Worm (Caenorhabditis elegans) whole organism, L4 larva: Measurements from ENCODE around the gene B0361.3.

Experiments
- F10B5.3 ChIP-seq: sonication (generic microtip); optimal IDR thresholded peaks from 2 replicates; lab custom pipeline; 2016; ENCODE audit warnings: mild to moderate bottlenecking, missing genetic modification characterization, missing compliant biosample characterization
- F26F4.8 ChIP-seq: fragments of 200-800 bp; sonication (Bioruptor generic); conservative IDR thresholded peaks from 2 replicates; pipeline ENCODE4 v1.3.6; 2022; ENCODE audit warnings: missing genetic modification characterization, missing compliant biosample characterization
- F49E8.2 ChIP-seq: sonication (generic microtip); optimal IDR thresholded peaks from 2 replicates; lab custom pipeline; 2016; ENCODE audit warnings: missing compliant biosample characterization, mild to moderate bottlenecking, missing genetic modification characterization, borderline replicate concordance
- T20F7.1 ChIP-seq: fragments of 200-800 bp; sonication (Bioruptor generic); optimal IDR thresholded peaks from 2 replicates; lab custom pipeline; 2018; ENCODE audit warnings: mild to moderate bottlenecking, missing genetic modification characterization, missing compliant biosample characterization
- Y5F2A.4 ChIP-seq: fragments of 200-800 bp; sonication (Bioruptor generic); optimal IDR thresholded peaks from 2 replicates; lab custom pipeline; 2018; ENCODE audit warnings: mild to moderate bottlenecking, missing genetic modification characterization, missing compliant biosample characterization
- aha-1 ChIP-seq: fragments of 150-350 bp; peaks from one replicate; lab custom pipeline; 2014; ENCODE audit warnings: missing biosample characterization, missing genetic modification characterization
- aly-2 ChIP-seq: sonication (generic microtip); optimal IDR thresholded peaks from 2 replicates; lab custom pipeline; 2018; ENCODE audit warnings: missing biosample characterization, missing genetic modification characterization
- arid-1 ChIP-seq: fragments of 200-800 bp; sonication (Bioruptor generic); conservative IDR thresholded peaks from 2 replicates; pipeline ENCODE4 v1.3.6; 2022; ENCODE audit warnings: missing genetic modification reagents, missing genetic modification characterization, missing compliant biosample characterization
- attf-4 ChIP-seq: sonication (generic microtip); optimal IDR thresholded peaks from 3 replicates; lab custom pipeline; 2017; ENCODE audit warnings: missing biosample characterization, missing genetic modification characterization
- ceh-28 ChIP-seq: fragments of 150-350 bp; optimal IDR thresholded peaks from 2 replicates; lab custom pipeline; 2014; ENCODE audit warnings: missing biosample characterization, missing genetic modification reagents, missing genetic modification characterization
- daf-16 ChIP-seq, 3 experiments: sonication (generic microtip); optimal IDR thresholded peaks; 2 replicates each; lab custom pipeline; 2016 to 2017; ENCODE audit warnings: missing genetic modification characterization in 3 of 3, missing genetic modification reagents in 3 of 3, mild to moderate bottlenecking in 2 of 3, missing compliant biosample characterization in 2 of 3, missing biosample characterization in 1 of 3, moderate library complexity in 1 of 3
- dpl-1 ChIP-seq: fragments of 150-350 bp; optimal IDR thresholded peaks from 2 replicates; lab custom pipeline; 2014; ENCODE audit warnings: missing biosample characterization, missing genetic modification reagents, missing genetic modification characterization
- duxl-1 ChIP-seq: sonication (generic microtip); optimal IDR thresholded peaks from 2 replicates; lab custom pipeline; 2016; ENCODE audit warnings: mild to moderate bottlenecking, missing genetic modification characterization, moderate library complexity, missing compliant biosample characterization; ENCODE audit not compliant: poor library complexity
- dve-1 ChIP-seq: sonication (generic microtip); optimal IDR thresholded peaks from 2 replicates; lab custom pipeline; 2017; ENCODE audit warnings: antibody characterized with exemption, mild to moderate bottlenecking, missing genetic modification characterization, missing compliant biosample characterization; ENCODE audit not compliant: insufficient read depth
- egl-27 ChIP-seq: sonication (generic microtip); optimal IDR thresholded peaks from 3 replicates; lab custom pipeline; 2017; ENCODE audit warnings: missing biosample characterization, missing genetic modification reagents, missing genetic modification characterization
- hlh-11 ChIP-seq: fragments of 200-800 bp; sonication (Bioruptor generic); optimal IDR thresholded peaks from 2 replicates; lab custom pipeline; 2018; ENCODE audit warnings: mild to moderate bottlenecking, missing genetic modification characterization, missing compliant biosample characterization
- hlh-30 ChIP-seq: sonication (generic microtip); optimal IDR thresholded peaks from 2 replicates; lab custom pipeline; 2017; ENCODE audit warnings: antibody characterized with exemption, mild to moderate bottlenecking, missing genetic modification characterization, missing compliant biosample characterization; ENCODE audit not compliant: insufficient read depth
- lim-7 ChIP-seq: fragments of 200-800 bp; sonication (Bioruptor generic); IDR thresholded peaks from 2 replicates; pipeline ENCODE4 v1.3.6; 2022; ENCODE audit warnings: missing genetic modification characterization, missing compliant biosample characterization
- lin-1 ChIP-seq: fragments of 200-800 bp; sonication (Bioruptor generic); IDR thresholded peaks from 2 replicates; pipeline ENCODE4 v1.3.6; 2022; ENCODE audit warnings: missing genetic modification reagents, missing genetic modification characterization, missing compliant biosample characterization
- lin-38 ChIP-seq: fragments of 200-800 bp; sonication (Bioruptor generic); IDR thresholded peaks from 2 replicates; pipeline ENCODE4 v1.3.6; 2022; ENCODE audit warnings: missing genetic modification reagents, missing genetic modification characterization, missing compliant biosample characterization
- lin-39 ChIP-seq: fragments of 150-350 bp; optimal IDR thresholded peaks from 2 replicates; lab custom pipeline; 2014; ENCODE audit warnings: missing biosample characterization, missing genetic modification reagents, missing genetic modification characterization
- lsy-2 ChIP-seq, 2 experiments: fragments of 150-350 bp in 1 of 2; sonication (generic microtip) in 1 of 2; optimal IDR thresholded peaks; 2 replicates each; lab custom pipeline; 2014 to 2017; ENCODE audit warnings: missing biosample characterization in 2 of 2, missing genetic modification characterization in 2 of 2
- madf-9 ChIP-seq: fragments of 200-800 bp; sonication (Bioruptor generic); conservative IDR thresholded peaks from 2 replicates; pipeline ENCODE4 v1.3.6; 2022; ENCODE audit warnings: missing genetic modification reagents, missing genetic modification characterization, missing compliant biosample characterization
- mep-1 ChIP-seq: fragments of 150-350 bp; sonication (generic microtip); optimal IDR thresholded peaks from 3 replicates; lab custom pipeline; 2014; ENCODE audit warnings: missing biosample characterization, missing genetic modification characterization
- mes-2 ChIP-seq: sonication (generic microtip); optimal IDR thresholded peaks from 2 replicates; lab custom pipeline; 2016; ENCODE audit warnings: missing genotype, mild to moderate bottlenecking, missing genetic modification characterization, missing compliant biosample characterization; ENCODE audit not compliant: poor library complexity, severe bottlenecking
- nhr-10 ChIP-seq: fragments of 150-350 bp; optimal IDR thresholded peaks from 2 replicates; lab custom pipeline; 2014; ENCODE audit warnings: missing biosample characterization, missing genetic modification characterization
- nhr-25 ChIP-seq: sonication (generic microtip); optimal IDR thresholded peaks from 2 replicates; lab custom pipeline; 2017; ENCODE audit warnings: missing genetic modification characterization, mild to moderate bottlenecking, missing compliant biosample characterization, antibody characterized with exemption, moderate library complexity, borderline replicate concordance; ENCODE audit not compliant: insufficient read depth
- nhr-41 ChIP-seq: fragments of 200-800 bp; sonication (Bioruptor generic); IDR thresholded peaks from 2 replicates; pipeline ENCODE4 v1.3.6; 2022; ENCODE audit warnings: missing genetic modification reagents, missing genetic modification characterization, missing compliant biosample characterization
- nhr-48 ChIP-seq: sonication (generic microtip); optimal IDR thresholded peaks from 2 replicates; lab custom pipeline; 2016; ENCODE audit warnings: mild to moderate bottlenecking, missing genetic modification characterization, missing compliant biosample characterization
- nhr-6 ChIP-seq: fragments of 150-350 bp; optimal IDR thresholded peaks from 2 replicates; lab custom pipeline; 2014; ENCODE audit warnings: missing biosample characterization, missing genetic modification characterization
- nhr-77 ChIP-seq: fragments of 150-350 bp; optimal IDR thresholded peaks from 2 replicates; lab custom pipeline; 2014; ENCODE audit warnings: missing biosample characterization, missing genetic modification characterization
- pha-4 ChIP-seq, 2 experiments: fragments of 150-350 bp in 1 of 2; fragments of 200-800 bp in 1 of 2; sonication (Bioruptor generic) in 1 of 2; IDR thresholded peaks in 1 of 2; optimal IDR thresholded peaks in 1 of 2; 2 replicates each; pipeline versions ENCODE4 v1.3.6 to Lab custom; 2014 to 2022; ENCODE audit warnings: missing genetic modification characterization in 2 of 2, missing genetic modification reagents in 2 of 2, missing biosample characterization in 1 of 2, missing compliant biosample characterization in 1 of 2
- pqm-1 ChIP-seq: sonication (generic microtip); optimal IDR thresholded peaks from 2 replicates; lab custom pipeline; 2017; ENCODE audit warnings: missing biosample characterization, missing genetic modification characterization
- rbr-2 ChIP-seq: sonication (generic microtip); optimal IDR thresholded peaks from 2 replicates; lab custom pipeline; 2016; ENCODE audit warnings: missing genotype, missing genetic modification characterization, missing compliant biosample characterization
- snpc-4 ChIP-seq: fragments of 150-350 bp; optimal IDR thresholded peaks from 2 replicates; lab custom pipeline; 2014; ENCODE audit warnings: missing biosample characterization, missing genetic modification characterization
- ztf-11 ChIP-seq: fragments of 150-350 bp; optimal IDR thresholded peaks from 2 replicates; lab custom pipeline; 2014; ENCODE audit warnings: missing biosample characterization, missing genetic modification characterization

Gene B0361.3

ce11 chrIII:7281179-7281578, at the start of gene B0361.3:
Gene B0361.3, plus strand, starts transcription at chrIII:7281462.
- TF ChIP-seq lsy-2 (tag; optimal IDR thresholded peaks at IDR 0.05; lab: Kevin White, UChicago) (peak in 1 of 2 experiments; percentile 62), F10B5.3 (no peak), T20F7.1 (GFP tag; lab: Kevin White, UChicago) (peak; percentile 80)

DNA sequence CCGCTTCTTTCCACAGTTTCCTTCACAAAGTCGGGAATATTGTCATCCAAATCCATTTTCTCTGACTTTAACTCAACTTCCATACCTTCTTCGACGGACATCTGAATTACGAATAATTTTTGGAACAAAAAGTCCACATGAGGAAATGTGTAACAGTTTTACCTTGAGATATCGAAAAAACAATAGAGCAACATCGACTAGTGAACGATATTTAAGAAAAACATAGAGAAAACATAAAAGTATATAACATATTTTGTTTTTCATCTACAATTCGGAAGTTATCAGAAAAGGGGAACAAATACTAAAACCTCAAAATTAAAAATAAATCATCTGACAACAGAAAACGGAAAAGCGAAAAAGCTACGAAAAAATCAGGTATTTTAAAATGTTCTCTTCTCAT, 48.5 kb upstream of the B0361.3 start, which contains the start of gene adr-2:
adr-2 (minus strand) TSS at position 101 of the 400 bp plus-strand sequence.
- TF ChIP-seq hlh-30 (tag; lab: Kevin White, UChicago) (no peak), nhr-10 (tag; lab: Kevin White, UChicago) (no peak), lin-1 (GFP tag; lab: Robert Waterston, UW) (no peak), nhr-48 (tag; lab: Kevin White, UChicago) (no peak), ceh-28 (tag; lab: Kevin White, UChicago) (no peak), nhr-6 (tag; lab: Kevin White, UChicago) (no peak), dve-1 (tag; lab: Kevin White, UChicago) (no peak), attf-4 (tag; lab: Kevin White, UChicago) (no peak), nhr-25 (tag; lab: Kevin White, UChicago) (no peak), lin-38 (GFP tag; lab: Robert Waterston, UW) (no peak), nhr-41 (GFP tag; lab: Robert Waterston, UW) (no peak), Y5F2A.4 (no peak), nhr-77 (tag; lab: Kevin White, UChicago) (no peak), aly-2 (tag; lab: Kevin White, UChicago) (no peak), pqm-1 (tag; lab: Kevin White, UChicago) (no peak), egl-27 (tag; lab: Kevin White, UChicago) (no peak), ztf-11 (tag; lab: Kevin White, UChicago) (no peak), F26F4.8 (no peak), snpc-4 (tag; lab: Kevin White, UChicago) (no peak)

- TF ChIP-seq mes-2 (tag; lab: Kevin White, UChicago) (peak; percentile 82), daf-16 (GFP tag; optimal IDR thresholded peaks at IDR 0.05; lab: Kevin White, UChicago) (no peak), daf-16 (tag; optimal IDR thresholded peaks at IDR 0.05; lab: Kevin White, UChicago) (peak; percentile 40), dpl-1 (GFP tag; lab: Kevin White, UChicago) (peak; percentile 78), duxl-1 (tag; lab: Kevin White, UChicago) (peak; percentile 18), madf-9 (no peak), rbr-2 (tag; lab: Kevin White, UChicago) (peak; percentile 44), pha-4 (GFP tag; IDR thresholded peaks at IDR 0.05; lab: Robert Waterston, UW) (no peak), pha-4 (tag; optimal IDR thresholded peaks at IDR 0.05; lab: Kevin White, UChicago) (peak; percentile 43), lin-38 (GFP tag; lab: Robert Waterston, UW) (peak; percentile 60), F49E8.2 (no peak), lim-7 (no peak), hlh-30 (tag; lab: Kevin White, UChicago) (peak; percentile 35), nhr-77 (tag; lab: Kevin White, UChicago) (peak; percentile 5), T20F7.1 (GFP tag; lab: Kevin White, UChicago) (no peak), arid-1 (GFP tag; lab: Robert Waterston, UW) (0 out of 2 replicates have a peak, but pooled peaks have one; percentile 19), mep-1 (tag; lab: Kevin White, UChicago) (peak; percentile 62), lin-39 (no peak), lsy-2 (tag; optimal IDR thresholded peaks at IDR 0.05; lab: Kevin White, UChicago) (peak in 1 of 2 experiments; percentile 89), aha-1 (tag; lab: Kevin White, UChicago) (peak; percentile 51), dve-1 (tag; lab: Kevin White, UChicago) (peak; percentile 62), hlh-11 (tag; lab: Kevin White, UChicago) (peak; percentile 39)
Observed at ce11 chrIII:7234148-7234547, 47.1 kb upstream of the B0361.3 start, which contains the start of gene ndus-8. Gene ndus-8, minus strand, starts transcription at chrIII:7234202.
